Worm (Caenorhabditis elegans): Measurements from ENCODE around the gene nas-19.

DNA sequence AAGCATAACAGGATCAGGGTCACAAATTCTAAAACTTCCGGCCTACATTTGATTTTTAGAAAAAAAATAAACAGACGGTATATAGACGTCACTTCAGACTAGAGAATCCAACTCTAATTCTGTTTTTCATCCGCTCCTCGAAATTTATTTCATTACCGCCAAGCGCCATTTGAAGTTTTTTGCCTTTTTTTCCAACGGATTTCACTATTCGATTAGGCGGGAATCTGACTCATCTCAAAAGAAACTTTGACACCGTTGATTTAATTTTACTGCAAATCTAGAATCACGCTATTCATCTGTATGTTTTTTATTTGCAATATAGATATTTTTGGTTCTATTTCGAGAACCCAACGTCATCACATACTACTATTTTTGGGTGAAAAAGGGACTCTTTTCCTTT, 28.3 kb upstream of the nas-19 start:
- TF ChIP-seq hmg-20 (GFP tag; IDR thresholded peaks at IDR 0.05) (no peak), lin-40 (tag; optimal IDR thresholded peaks at IDR 0.05) (no peak), snpc-4 (GFP tag; optimal IDR thresholded peaks at IDR 0.05) (no peak), snpc-4 (tag; optimal IDR thresholded peaks at IDR 0.05) (no peak), mxl-1 (tag; optimal IDR thresholded peaks at IDR 0.05) (no peak), tlf-1 (GFP tag; optimal IDR thresholded peaks at IDR 0.05) (no peak)
